Fruit fly (Drosophila melanogaster): Measurements from ENCODE around the gene Dyrk3.

DNA sequence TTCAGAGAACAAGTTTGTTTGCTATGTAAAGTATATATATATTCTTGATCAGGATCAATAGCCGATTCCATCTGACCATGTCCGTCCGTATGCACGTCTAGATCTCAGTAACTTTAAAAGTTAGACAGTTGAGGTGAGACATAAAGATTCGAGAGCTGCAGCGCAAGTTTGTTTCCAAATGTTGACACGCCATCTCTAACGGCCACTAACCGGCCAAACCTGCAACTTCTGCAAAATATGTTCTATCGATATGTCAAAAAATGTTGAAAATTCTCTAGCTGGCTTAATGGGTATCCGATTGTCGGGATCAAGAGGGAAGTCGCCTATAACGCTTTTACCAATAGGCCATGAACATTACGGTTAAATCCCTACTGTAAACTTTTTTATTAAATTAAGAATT lies 43.7 kb downstream of the Dyrk3 start:
- TF ChIP-seq h (optimal IDR thresholded peaks at IDR 0.05) = no peak
- TF ChIP-seq ttk (optimal IDR thresholded peaks at IDR 0.05) = no peak
- no peak for TF ChIP-seq Myc (optimal IDR thresholded peaks at IDR 0.05)
- no peak for TF ChIP-seq Sin3A (optimal IDR thresholded peaks at IDR 0.05)
